Worm (Caenorhabditis elegans) whole organism, L4/young adult: Measurements from ENCODE around the gene cest-2.3.

Experiments
- dao-5 ChIP-seq: sonication (generic microtip); optimal IDR thresholded peaks from 2 replicates; lab custom pipeline; 2016; ENCODE audit warnings: missing genotype, missing genetic modification characterization, moderate library complexity, missing compliant biosample characterization
- him-1 ChIP-seq: sonication (generic microtip); optimal IDR thresholded peaks from 2 replicates; lab custom pipeline; 2016; ENCODE audit warnings: missing genotype, missing genetic modification reagents, missing genetic modification characterization, missing compliant biosample characterization

ce11 chrV:14167629-14168028, 15.1 kb downstream of the cest-2.3 start, which contains the start of gene ocam-1:
- TF ChIP-seq him-1 (no peak), dao-5 (no peak)
